Fruit fly (Drosophila melanogaster) whole organism, embryonic: ENCODE results near the gene Rab8.
A peak's percentile ranks its signal among the peaks of the same experiment; 100 is the strongest.

Experiments
- Asciz ChIP-seq: fragments of 200-800 bp; sonication (Bioruptor generic); optimal IDR thresholded peaks from 2 replicates; lab custom pipeline; 2017; ENCODE audit warnings: missing biosample characterization, mild to moderate bottlenecking, missing genetic modification characterization, missing genetic modification reagents
- BEAF-32 ChIP-seq: fragments of 200-800 bp; sonication (Bioruptor generic); optimal IDR thresholded peaks from 3 replicates; lab custom pipeline; 2017; ENCODE audit warnings: missing biosample characterization, missing genetic modification characterization, mild to moderate bottlenecking, moderate library complexity, missing genetic modification reagents
- Bgb ChIP-seq: fragments of 200-800 bp; sonication (Bioruptor generic); IDR thresholded peaks from 2 replicates; pipeline ENCODE4 v1.3.6; 2022; ENCODE audit warnings: missing biosample characterization, missing genetic modification characterization; ENCODE audit not compliant: partially characterized antibody
- CG10431 ChIP-seq: fragments of 200-800 bp; sonication (Bioruptor generic); optimal IDR thresholded peaks from 3 replicates; lab custom pipeline; 2018; ENCODE audit warnings: missing biosample characterization, mild to moderate bottlenecking, missing genetic modification characterization
- CG12071 ChIP-seq: fragments of 200-800 bp; sonication (Bioruptor generic); optimal IDR thresholded peaks from 3 replicates; lab custom pipeline; 2018; ENCODE audit warnings: missing biosample characterization, mild to moderate bottlenecking, missing genetic modification characterization
- CG12104 ChIP-seq: fragments of 200-800 bp; sonication (Bioruptor generic); optimal IDR thresholded peaks from 3 replicates; lab custom pipeline; 2016; ENCODE audit warnings: missing biosample characterization, missing genetic modification characterization
- CG13287 ChIP-seq: fragments of 200-800 bp; sonication (Bioruptor generic); IDR thresholded peaks from 2 replicates; pipeline ENCODE4 v1.3.6; 2022; ENCODE audit warnings: missing biosample characterization, missing genetic modification characterization; ENCODE audit not compliant: partially characterized antibody
- CG13775 ChIP-seq: fragments of 200-800 bp; sonication (Bioruptor generic); optimal IDR thresholded peaks from 3 replicates; lab custom pipeline; 2017; ENCODE audit warnings: missing biosample characterization, mild to moderate bottlenecking, missing genetic modification characterization
- CG14014 ChIP-seq: fragments of 200-800 bp; sonication (Bioruptor generic); IDR thresholded peaks from 2 replicates; pipeline ENCODE4 v1.3.6; 2022; ENCODE audit warnings: missing biosample characterization, missing genetic modification characterization
- CG14050 ChIP-seq: fragments of 200-800 bp; sonication (Bioruptor generic); IDR thresholded peaks from 3 replicates; pipeline ENCODE4 v1.3.6; 2022; ENCODE audit warnings: missing biosample characterization, missing genetic modification characterization
- CG16813 ChIP-seq: fragments of 200-800 bp; sonication (Bioruptor generic); IDR thresholded peaks from 3 replicates; pipeline ENCODE4 v1.3.6; 2022; ENCODE audit warnings: missing biosample characterization, missing genetic modification characterization; ENCODE audit not compliant: partially characterized antibody
- CG17829 ChIP-seq: fragments of 200-800 bp; optimal IDR thresholded peaks from 2 replicates; lab custom pipeline; 2019; ENCODE audit warnings: missing biosample characterization, mild to moderate bottlenecking, missing genetic modification characterization, moderate library complexity
- CG1832 ChIP-seq: fragments of 200-800 bp; sonication (Bioruptor generic); optimal IDR thresholded peaks from 2 replicates; lab custom pipeline; 2017; ENCODE audit warnings: missing biosample characterization, mild to moderate bottlenecking, missing genetic modification characterization, inconsistent platforms
- CG18764 ChIP-seq: fragments of 200-800 bp; sonication (Bioruptor generic); optimal IDR thresholded peaks from 3 replicates; lab custom pipeline; 2016; ENCODE audit warnings: missing biosample characterization, missing genetic modification characterization
- CG31388 ChIP-seq: fragments of 200-800 bp; sonication (Bioruptor generic); optimal IDR thresholded peaks from 2 replicates; lab custom pipeline; 2016; ENCODE audit warnings: missing biosample characterization, missing genetic modification characterization
- CG3847 ChIP-seq: fragments of 200-800 bp; sonication (Bioruptor generic); IDR thresholded peaks from 2 replicates; pipeline ENCODE4 v1.3.6; 2022; ENCODE audit warnings: missing biosample characterization, missing genetic modification characterization
- CG4424 ChIP-seq: fragments of 200-800 bp; sonication (Bioruptor generic); optimal IDR thresholded peaks from 3 replicates; lab custom pipeline; 2016; ENCODE audit warnings: missing biosample characterization, missing genetic modification characterization
- CG5953 ChIP-seq: fragments of 200-800 bp; sonication (Bioruptor generic); IDR thresholded peaks from 2 replicates; pipeline ENCODE4 v1.3.6; 2022; ENCODE audit warnings: missing biosample characterization, missing genetic modification characterization
- CG8290 ChIP-seq, 3 experiments: fragments of 200-800 bp; sonication (Bioruptor generic); optimal IDR thresholded peaks; 2 replicates each; lab custom pipeline; 2016 to 2019; ENCODE audit warnings: missing biosample characterization in 3 of 3, missing genetic modification characterization in 3 of 3, mild to moderate bottlenecking in 2 of 3, moderate library complexity in 1 of 3
- Dip3 ChIP-seq: fragments of 200-800 bp; sonication (Bioruptor generic); optimal IDR thresholded peaks from 3 replicates; lab custom pipeline; 2016; ENCODE audit warnings: missing biosample characterization, missing genetic modification characterization
- Dp ChIP-seq: fragments of 200-800 bp; sonication (Bioruptor generic); optimal IDR thresholded peaks from 2 replicates; lab custom pipeline; 2018; ENCODE audit warnings: missing biosample characterization, mild to moderate bottlenecking, missing genetic modification characterization, moderate library complexity
- Lhr ChIP-seq: fragments of 200-800 bp; sonication (Bioruptor generic); optimal IDR thresholded peaks from 3 replicates; lab custom pipeline; 2017; ENCODE audit warnings: mild to moderate bottlenecking, missing biosample characterization, missing genetic modification reagents, missing genetic modification characterization
- Lpt ChIP-seq: fragments of >200 bp; optimal IDR thresholded peaks from 2 replicates; lab custom pipeline; 2018; ENCODE audit warnings: missing biosample characterization, missing genetic modification characterization
- Mad ChIP-seq: fragments of 200-800 bp; sonication (Bioruptor generic); optimal IDR thresholded peaks from 2 replicates; lab custom pipeline; 2016; ENCODE audit warnings: missing biosample characterization, missing genetic modification characterization
- Myb ChIP-seq: fragments of 200-800 bp; sonication (Bioruptor generic); optimal IDR thresholded peaks from 2 replicates; lab custom pipeline; 2016; ENCODE audit warnings: missing biosample characterization, missing genetic modification characterization
- Oli ChIP-seq: fragments of 200-800 bp; sonication (Bioruptor generic); optimal IDR thresholded peaks from 2 replicates; lab custom pipeline; 2018; ENCODE audit warnings: missing biosample characterization, mild to moderate bottlenecking, missing genetic modification characterization, moderate library complexity
- Side ChIP-seq: fragments of 200-800 bp; sonication (Bioruptor generic); optimal IDR thresholded peaks from 2 replicates; lab custom pipeline; 2016; ENCODE audit warnings: missing biosample characterization, missing genetic modification characterization
- Sin3A ChIP-seq: fragments of >200 bp; optimal IDR thresholded peaks from 2 replicates; lab custom pipeline; 2018
- Xbp1 ChIP-seq: fragments of 200-800 bp; sonication (Bioruptor generic); optimal IDR thresholded peaks from 3 replicates; lab custom pipeline; 2016; ENCODE audit warnings: missing biosample characterization, mild to moderate bottlenecking, missing genetic modification characterization
- btn ChIP-seq: fragments of 200-800 bp; sonication (Bioruptor generic); optimal IDR thresholded peaks from 2 replicates; lab custom pipeline; 2016; ENCODE audit warnings: missing biosample characterization, missing genetic modification characterization
- corto ChIP-seq: fragments of 200-800 bp; sonication (Bioruptor generic); optimal IDR thresholded peaks from 2 replicates; lab custom pipeline; 2016; ENCODE audit warnings: missing biosample characterization, mild to moderate bottlenecking, missing genetic modification characterization, moderate library complexity
- crp ChIP-seq, 2 experiments: fragments of 200-800 bp; sonication (Bioruptor generic); optimal IDR thresholded peaks; 2 replicates in 1 of 2; 3 replicates in 1 of 2; lab custom pipeline; 2017; ENCODE audit warnings: missing biosample characterization in 2 of 2, missing genetic modification characterization in 2 of 2, mild to moderate bottlenecking in 1 of 2, moderate library complexity in 1 of 2
- da ChIP-seq: fragments of 200-800 bp; sonication (Bioruptor generic); optimal IDR thresholded peaks from 2 replicates; lab custom pipeline; 2016; ENCODE audit warnings: missing biosample characterization, missing genetic modification characterization
- dan ChIP-seq: fragments of 200-800 bp; sonication (Bioruptor generic); IDR thresholded peaks from 2 replicates; pipeline ENCODE4 v1.3.6; 2022; ENCODE audit warnings: missing biosample characterization, missing genetic modification characterization
- emc ChIP-seq: fragments of 200-800 bp; sonication (Bioruptor generic); optimal IDR thresholded peaks from 2 replicates; lab custom pipeline; 2016; ENCODE audit warnings: missing biosample characterization, missing genetic modification characterization
- ewg ChIP-seq: fragments of 200-800 bp; sonication (Bioruptor generic); optimal IDR thresholded peaks from 3 replicates; lab custom pipeline; 2017; ENCODE audit warnings: mild to moderate bottlenecking, missing biosample characterization, missing genetic modification reagents, missing genetic modification characterization
- grn ChIP-seq: fragments of 200-800 bp; sonication (Bioruptor generic); optimal IDR thresholded peaks from 3 replicates; lab custom pipeline; 2017; ENCODE audit warnings: missing biosample characterization, missing genetic modification characterization
- kah ChIP-seq: fragments of 200-800 bp; sonication (Bioruptor generic); optimal IDR thresholded peaks from 2 replicates; lab custom pipeline; 2018; ENCODE audit warnings: missing biosample characterization, mild to moderate bottlenecking, missing genetic modification characterization
- lab ChIP-seq: fragments of 200-800 bp; sonication (Bioruptor generic); optimal IDR thresholded peaks from 3 replicates; lab custom pipeline; 2017; ENCODE audit warnings: missing biosample characterization, missing genetic modification characterization, mild to moderate bottlenecking, moderate library complexity, missing genetic modification reagents
- luna ChIP-seq: fragments of 200-800 bp; sonication (Bioruptor generic); optimal IDR thresholded peaks from 2 replicates; lab custom pipeline; 2016; ENCODE audit warnings: missing biosample characterization, missing genetic modification characterization
- maf-S ChIP-seq: fragments of 200-800 bp; sonication (Bioruptor generic); optimal IDR thresholded peaks from 2 replicates; lab custom pipeline; 2016; ENCODE audit warnings: missing biosample characterization, missing genetic modification characterization
- nau ChIP-seq: fragments of 200-800 bp; sonication (Bioruptor generic); optimal IDR thresholded peaks from 3 replicates; lab custom pipeline; 2017; ENCODE audit warnings: missing biosample characterization, mild to moderate bottlenecking, missing genetic modification characterization, missing genetic modification reagents
- nerfin-2 ChIP-seq: fragments of 200-800 bp; sonication (Bioruptor generic); IDR thresholded peaks from 2 replicates; pipeline ENCODE4 v1.3.6; 2022; ENCODE audit warnings: missing biosample characterization, missing genetic modification characterization; ENCODE audit not compliant: partially characterized antibody
- otp ChIP-seq: fragments of 200-800 bp; sonication (Bioruptor generic); IDR thresholded peaks from 3 replicates; pipeline ENCODE4, ENCODE4 v1.3.6; 2022; ENCODE audit warnings: missing biosample characterization, missing genetic modification characterization
- shn ChIP-seq: fragments of 200-800 bp; sonication (Bioruptor generic); optimal IDR thresholded peaks from 3 replicates; lab custom pipeline; 2016; ENCODE audit warnings: missing biosample characterization, missing genetic modification characterization
- sim ChIP-seq: fragments of 200-800 bp; sonication (Bioruptor generic); IDR thresholded peaks from 2 replicates; pipeline ENCODE4 v1.3.6; 2022; ENCODE audit warnings: missing biosample characterization, missing genetic modification characterization
- trem ChIP-seq: fragments of 200-800 bp; optimal IDR thresholded peaks from 3 replicates; lab custom pipeline; 2019; ENCODE audit warnings: missing biosample characterization, mild to moderate bottlenecking, missing genetic modification characterization, moderate library complexity
- tup ChIP-seq: fragments of 200-800 bp; sonication (Bioruptor generic); optimal IDR thresholded peaks from 2 replicates; lab custom pipeline; 2016; ENCODE audit warnings: missing biosample characterization, mild to moderate bottlenecking, missing genetic modification characterization, moderate library complexity
- yki ChIP-seq: fragments of >200 bp; optimal IDR thresholded peaks from 3 replicates; lab custom pipeline; 2018

Gene Rab8

DNA sequence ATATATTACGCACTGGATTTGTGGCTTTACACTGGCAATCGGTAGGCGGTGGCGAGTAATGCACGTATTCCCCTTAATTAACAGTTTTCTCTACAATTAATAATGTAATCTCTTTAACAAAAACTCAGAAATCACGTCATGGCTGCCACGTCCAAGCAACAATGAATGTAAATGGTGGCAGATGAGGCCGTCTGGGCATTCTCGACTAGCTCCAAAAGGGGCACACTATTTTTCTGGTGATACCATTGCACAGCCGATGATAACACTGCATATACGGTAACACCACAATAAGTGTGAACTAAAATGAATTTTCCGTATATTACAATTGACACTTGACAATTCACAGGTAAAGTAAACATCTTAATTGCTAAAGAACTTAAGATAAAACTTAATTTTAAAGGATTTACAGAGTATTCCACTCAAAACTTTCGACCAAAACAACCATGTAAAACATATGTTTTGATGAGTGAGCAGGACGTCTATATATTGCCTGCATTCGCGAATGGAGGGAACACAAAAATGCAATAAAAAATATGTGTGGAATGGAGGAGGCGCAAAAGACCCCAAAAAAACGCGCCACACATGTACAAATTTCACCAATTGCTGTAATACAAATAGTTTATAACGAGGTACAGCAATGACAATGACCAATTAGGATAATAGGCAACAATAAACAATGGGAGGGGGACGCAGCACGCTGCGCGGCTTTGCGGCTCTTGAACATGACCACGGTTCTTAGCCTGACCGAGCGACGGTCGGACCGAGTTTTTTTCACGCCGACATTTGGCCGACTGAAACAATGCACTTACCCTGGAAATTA is 38.6 kb upstream of the Rab8 start (continued):
- TF ChIP-seq yki (lab: Kevin White, UChicago) (no peak), nau (GFP tag; lab: Kevin White, UChicago) (no peak), tup (GFP tag; lab: Kevin White, UChicago) (no peak), CG8290 (GFP tag; optimal IDR thresholded peaks at IDR 0.05; lab: Kevin White, UChicago) (no peak), CG8290 (tag; optimal IDR thresholded peaks at IDR 0.05; lab: Kevin White, UChicago) (no peak), CG5953 (GFP tag; lab: Robert Waterston, UW) (no peak), nerfin-2 (GFP tag; lab: Robert Waterston, UW) (no peak), CG13287 (GFP tag; lab: Robert Waterston, UW) (no peak; the same call in 1 of the 2 replicates), Dip3 (GFP tag; lab: Kevin White, UChicago) (no peak), CG10431 (no peak), CG1832 (no peak), CG18764 (no peak), CG17829 (peak; percentile 34), Dp (GFP tag; lab: Kevin White, UChicago) (peak; percentile 16), kah (GFP tag; lab: Kevin White, UChicago) (no peak), CG3847 (GFP tag; lab: Robert Waterston, UW) (peak; percentile 41), Xbp1 (GFP tag; lab: Kevin White, UChicago) (peak; percentile 24), corto (GFP tag; lab: Kevin White, UChicago) (no peak), btn (GFP tag; lab: Kevin White, UChicago) (no peak), CG12071 (GFP tag; lab: Kevin White, UChicago) (no peak), ewg (peak; percentile 9), CG14050 (GFP tag; lab: Robert Waterston, UW) (no peak), Sin3A (lab: Kevin White, UChicago) (peak; percentile 28), sim (GFP tag; lab: Robert Waterston, UW) (no peak), Oli (tag; lab: Kevin White, UChicago) (no peak), Bgb (GFP tag; lab: Robert Waterston, UW) (peak; percentile 42; the same call in 1 of the 2 replicates), CG16813 (GFP tag; lab: Robert Waterston, UW) (0 out of 3 replicates have a peak, but pooled peaks have one; percentile 6), crp (GFP tag; optimal IDR thresholded peaks at IDR 0.05; lab: Kevin White, UChicago) (peak; percentile 54 to 84), BEAF-32 (GFP tag; lab: Kevin White, UChicago) (peak; percentile 54), emc (GFP tag; lab: Kevin White, UChicago) (no peak), Lhr (GFP tag; lab: Kevin White, UChicago) (peak; percentile 65), CG13775 (GFP tag; lab: Kevin White, UChicago) (no peak), otp (GFP tag; lab: Robert Waterston, UW) (no peak), Myb (peak; percentile 7), Lpt (no peak), lab (GFP tag; lab: Kevin White, UChicago) (no peak), CG14014 (GFP tag; lab: Robert Waterston, UW) (no peak), CG4424 (no peak), CG31388 (GFP tag; lab: Kevin White, UChicago) (no peak), da (GFP tag; lab: Kevin White, UChicago) (no peak), luna (no peak), Side (GFP tag; lab: Kevin White, UChicago) (no peak), shn (GFP tag; lab: Kevin White, UChicago) (no peak), trem (tag; lab: Kevin White, UChicago) (peak; percentile 52), CG12104 (GFP tag; lab: Kevin White, UChicago) (no peak), Asciz (no peak), maf-S (GFP tag; lab: Kevin White, UChicago) (no peak), grn (GFP tag; lab: Kevin White, UChicago) (no peak), Mad (GFP tag; lab: Kevin White, UChicago) (no peak), dan (GFP tag; lab: Robert Waterston, UW) (no peak)
